Fruit fly (Drosophila melanogaster): ENCODE measurements around the gene CG10565.

Gene CG10565

dm6 chr3L:21172527-21173253 lies 36.5 kb upstream of the CG10565 start, which contains the start of the genes chb and AsnS (continued):
- peak; percentile 82 for TF ChIP-seq Max (GFP tag; optimal IDR thresholded peaks at IDR 0.05)
- TF ChIP-seq sd (tag; optimal IDR thresholded peaks at IDR 0.05) = peak; percentile 76
- no peak for TF ChIP-seq mld (GFP tag; IDR thresholded peaks at IDR 0.05; ENCODE audit: partially characterized antibody)
- peak; percentile 62 for TF ChIP-seq CG17802 (tag; optimal IDR thresholded peaks at IDR 0.05)
- TF ChIP-seq luna (GFP tag; optimal IDR thresholded peaks at IDR 0.05) = peak; percentile 59
- TF ChIP-seq CG4730 (GFP tag; IDR thresholded peaks at IDR 0.05) = peak; percentile 93
- peak; percentile 88 for TF ChIP-seq Hmr (GFP tag; optimal IDR thresholded peaks at IDR 0.05)
- peak; percentile 9 for TF ChIP-seq Ets97D (GFP tag; optimal IDR thresholded peaks at IDR 0.05)
- TF ChIP-seq gcm (GFP tag; optimal IDR thresholded peaks at IDR 0.05) = peak; percentile 86
- peak; percentile 94 for TF ChIP-seq fd96Cb (tag; optimal IDR thresholded peaks at IDR 0.05)
- TF ChIP-seq tap (tag; optimal IDR thresholded peaks at IDR 0.05) = peak; percentile 94
- no peak for TF ChIP-seq hkb (optimal IDR thresholded peaks at IDR 0.05)
- peak; percentile 93 for TF ChIP-seq hkb (GFP tag; IDR thresholded peaks at IDR 0.05)
- TF ChIP-seq run (tag; optimal IDR thresholded peaks at IDR 0.05) = peak; percentile 90
- TF ChIP-seq Myb (GFP tag; optimal IDR thresholded peaks at IDR 0.05) = peak; percentile 40
- no peak for TF ChIP-seq fru (optimal IDR thresholded peaks at IDR 0.05)
- peak; percentile 46 for TF ChIP-seq Side (GFP tag; optimal IDR thresholded peaks at IDR 0.05)
- peak; percentile 48 for TF ChIP-seq btn (GFP tag; optimal IDR thresholded peaks at IDR 0.05)
- peak; percentile 89 for TF ChIP-seq CG12299 (tag; optimal IDR thresholded peaks at IDR 0.05)
- peak; percentile 27 for TF ChIP-seq her (GFP tag; optimal IDR thresholded peaks at IDR 0.05)
- no peak for TF ChIP-seq hbn (GFP tag; IDR thresholded peaks at IDR 0.05; ENCODE audit: partially characterized antibody)
- peak; percentile 97 for TF ChIP-seq gem (tag; optimal IDR thresholded peaks at IDR 0.05)
- TF ChIP-seq CG9876 (GFP tag; optimal IDR thresholded peaks at IDR 0.05) = peak; percentile 20
- TF ChIP-seq Bdp1 (GFP tag; optimal IDR thresholded peaks at IDR 0.05) = peak; percentile 25
- TF ChIP-seq CG14050 (GFP tag; IDR thresholded peaks at IDR 0.05) = peak; percentile 81
- TF ChIP-seq Ets65A (GFP tag) = peak; percentile 39
- peak; percentile 84 for TF ChIP-seq CG17568 (GFP tag; optimal IDR thresholded peaks at IDR 0.05)
- TF ChIP-seq kay (GFP tag; optimal IDR thresholded peaks at IDR 0.05) = peak; percentile 72
- TF ChIP-seq CG3995 (GFP tag; optimal IDR thresholded peaks at IDR 0.05) = peak; percentile 56
- no peak for TF ChIP-seq dan (GFP tag; IDR thresholded peaks at IDR 0.05)
- TF ChIP-seq C15 (GFP tag; IDR thresholded peaks at IDR 0.05) = peak; percentile 91
- peak; percentile 12 for TF ChIP-seq CG6254 (GFP tag; optimal IDR thresholded peaks at IDR 0.05)
- TF ChIP-seq so (GFP tag; IDR thresholded peaks at IDR 0.05) = peak; percentile 87
- no peak for TF ChIP-seq CG15479 (GFP tag; optimal IDR thresholded peaks at IDR 0.05)
- peak; percentile 95 for TF ChIP-seq sens (GFP tag)
- TF ChIP-seq Atf6 (GFP tag; IDR thresholded peaks at IDR 0.05) = peak; percentile 94
- TF ChIP-seq abd-A (tag; optimal IDR thresholded peaks at IDR 0.05) = no peak
- peak; percentile 74 to 89 for TF ChIP-seq dpn (GFP tag; optimal IDR thresholded peaks at IDR 0.05)
- TF ChIP-seq Bgb (GFP tag; IDR thresholded peaks at IDR 0.05; ENCODE audit: partially characterized antibody) = no peak
- peak; percentile 92 for TF ChIP-seq Abd-B (GFP tag; optimal IDR thresholded peaks at IDR 0.05)
- TF ChIP-seq CG8359 (GFP tag; optimal IDR thresholded peaks at IDR 0.05; ENCODE audit: borderline replicate concordance) = peak; percentile 64
- peak; percentile 86 for TF ChIP-seq CG12659 (GFP tag; optimal IDR thresholded peaks at IDR 0.05)
- TF ChIP-seq CTCF (GFP tag; optimal IDR thresholded peaks at IDR 0.05) = no peak
- TF ChIP-seq CG6272 (GFP tag; IDR thresholded peaks at IDR 0.05) = peak; percentile 84
- no peak for TF ChIP-seq ac (GFP tag; optimal IDR thresholded peaks at IDR 0.05)
- TF ChIP-seq eve (GFP tag; optimal IDR thresholded peaks at IDR 0.05) = no peak
- peak; percentile 52 for TF ChIP-seq CG4854 (GFP tag; optimal IDR thresholded peaks at IDR 0.05)
- peak; percentile 27 for TF ChIP-seq CG3838 (GFP tag; optimal IDR thresholded peaks at IDR 0.05)
- peak; percentile 17 for TF ChIP-seq CG12744 (GFP tag; optimal IDR thresholded peaks at IDR 0.05)
- peak; percentile 79 for TF ChIP-seq CG13624 (GFP tag; optimal IDR thresholded peaks at IDR 0.05)
- TF ChIP-seq Lhr (GFP tag; optimal IDR thresholded peaks at IDR 0.05) = peak; percentile 50

Data from whole organism, embryonic.